Fruit fly (Drosophila melanogaster) whole organism, adult: Measurements from ENCODE around the gene CG17637.

ENCODE experiments used
- CG14711 ChIP-seq: fragments of 200-800 bp; sonication (Bioruptor generic); optimal IDR thresholded peaks from 2 replicates; lab custom pipeline; 2018; ENCODE audit warnings: missing biosample characterization, mild to moderate bottlenecking, missing genetic modification characterization, moderate library complexity
- Clk ChIP-seq: fragments of 200-800 bp; sonication (Bioruptor generic); optimal IDR thresholded peaks from 2 replicates; lab custom pipeline; 2017; ENCODE audit warnings: missing biosample characterization, missing genetic modification characterization
- Crg-1 ChIP-seq: fragments of 200-800 bp; sonication (Bioruptor generic); optimal IDR thresholded peaks from 2 replicates; lab custom pipeline; 2016; ENCODE audit warnings: missing biosample characterization, missing genetic modification characterization
- Mnt ChIP-seq: fragments of 200-800 bp; sonication (Bioruptor generic); optimal IDR thresholded peaks from 2 replicates; lab custom pipeline; 2016; ENCODE audit warnings: missing biosample characterization, mild to moderate bottlenecking, missing genetic modification characterization
- cic ChIP-seq: fragments of 200-800 bp; sonication (Bioruptor generic); optimal IDR thresholded peaks from 2 replicates; lab custom pipeline; 2017; ENCODE audit warnings: missing biosample characterization, mild to moderate bottlenecking, missing genetic modification characterization, moderate library complexity
- kay ChIP-seq: fragments of 200-800 bp; sonication (Bioruptor generic); peaks from one replicate; lab custom pipeline; 2016; ENCODE audit warnings: missing biosample characterization, missing genetic modification characterization, borderline replicate concordance
- pad ChIP-seq: fragments of 200-800 bp; sonication (Bioruptor generic); optimal IDR thresholded peaks from 3 replicates; lab custom pipeline; 2017; ENCODE audit warnings: missing biosample characterization, missing genetic modification characterization, mild to moderate bottlenecking, moderate library complexity, missing genetic modification reagents

- TF ChIP-seq CG14711 (tag; lab: Kevin White, UChicago) (no peak), kay (no peak), pad (no peak), Mnt (GFP tag; lab: Kevin White, UChicago) (no peak), cic (no peak), Crg-1 (no peak), Clk (GFP tag; lab: Kevin White, UChicago) (no peak)
Observed at dm6 chr3L:20465941-20466340, 38.0 kb upstream of the CG17637 start, which contains the start of gene CG42764.
